Worm (Caenorhabditis elegans): Measurements from ENCODE around the gene daf-5.
"Not testable (repeated sequence)": the region's sequence is repeated elsewhere in the genome, so short reads cannot be mapped to it uniquely, and the experiment has no call there.

Gene daf-5

DNA sequence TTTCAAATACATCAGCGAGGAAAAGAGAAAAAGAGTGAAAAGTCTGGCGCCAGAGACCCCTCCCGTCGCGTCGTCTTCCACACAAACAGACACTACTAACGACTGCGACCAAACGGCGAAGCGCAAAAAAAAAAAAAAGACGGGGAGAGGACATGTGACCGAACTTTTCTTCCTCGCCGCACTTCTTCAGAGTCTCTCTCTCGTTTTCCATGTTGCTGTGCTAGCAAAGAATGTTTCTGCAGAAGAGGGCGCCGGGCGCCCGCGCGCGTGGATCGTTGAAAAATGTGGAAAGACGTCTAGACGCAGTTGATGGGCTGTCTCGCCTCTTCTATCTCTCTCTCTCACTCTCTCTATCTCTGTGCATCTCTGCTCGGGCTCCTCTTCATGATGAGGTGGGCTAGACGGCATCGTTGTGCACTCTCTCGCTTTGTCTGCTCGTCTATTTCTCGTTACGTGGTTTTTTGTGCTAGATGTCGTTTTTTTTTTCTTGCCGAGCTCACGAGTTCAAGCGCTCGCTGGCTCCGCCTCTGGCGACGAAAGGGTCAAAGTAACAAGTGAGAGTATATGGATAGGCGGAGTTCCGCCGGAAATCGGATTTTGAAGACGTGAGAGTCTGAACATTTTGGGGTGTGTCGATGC, 11.8 kb downstream of the daf-5 start:
- TF ChIP-seq W03F9.2 (tag; optimal IDR thresholded peaks at IDR 0.05) (peak; percentile 39), dao-5 (tag; optimal IDR thresholded peaks at IDR 0.05) (peak; percentile 19), him-1 (tag; optimal IDR thresholded peaks at IDR 0.05) (peak; percentile 91)

DNA sequence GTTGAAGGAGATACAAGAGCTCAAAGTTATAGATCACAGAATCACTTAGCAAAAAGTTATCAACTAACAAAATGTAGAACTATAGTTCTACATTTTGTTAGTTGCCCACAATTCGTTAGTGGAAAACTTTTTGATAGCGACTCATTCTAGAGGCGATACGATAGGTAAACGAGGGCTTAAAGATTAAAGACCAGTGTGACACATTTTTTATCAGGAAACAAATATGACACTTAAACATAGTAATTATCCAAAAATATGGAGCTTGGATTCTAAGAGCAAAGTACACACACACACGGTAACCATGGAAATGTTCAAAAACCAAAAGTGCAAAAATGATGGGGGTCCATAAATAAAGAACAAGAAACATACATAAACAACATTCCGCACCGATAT, 12.3 kb downstream of the daf-5 start:
- TF ChIP-seq dao-5 (tag; optimal IDR thresholded peaks at IDR 0.05) (no peak), W03F9.2 (tag; optimal IDR thresholded peaks at IDR 0.05) (no peak), him-1 (tag; optimal IDR thresholded peaks at IDR 0.05) (no peak)

DNA sequence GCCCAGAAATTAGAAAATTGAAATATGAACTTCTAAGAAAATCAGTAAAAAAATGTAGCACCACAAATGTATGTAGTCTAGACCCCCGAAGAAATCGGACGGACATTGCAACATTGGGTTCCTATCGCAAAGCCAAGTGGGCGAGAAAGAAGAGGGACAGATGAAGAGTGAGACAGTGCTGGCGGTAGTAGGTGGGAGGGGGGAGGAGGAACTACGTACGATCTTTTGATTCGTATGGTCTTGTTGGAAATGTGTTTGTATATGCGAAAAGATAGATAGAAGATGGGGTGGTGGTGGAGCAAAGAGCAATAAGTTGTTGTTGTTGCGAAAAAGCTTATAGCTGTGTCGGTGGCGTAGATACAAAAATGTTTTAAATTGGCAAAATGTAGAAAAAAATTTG, 13.8 kb downstream of the daf-5 start:
- no peak for TF ChIP-seq W03F9.2 (tag; optimal IDR thresholded peaks at IDR 0.05)

DNA sequence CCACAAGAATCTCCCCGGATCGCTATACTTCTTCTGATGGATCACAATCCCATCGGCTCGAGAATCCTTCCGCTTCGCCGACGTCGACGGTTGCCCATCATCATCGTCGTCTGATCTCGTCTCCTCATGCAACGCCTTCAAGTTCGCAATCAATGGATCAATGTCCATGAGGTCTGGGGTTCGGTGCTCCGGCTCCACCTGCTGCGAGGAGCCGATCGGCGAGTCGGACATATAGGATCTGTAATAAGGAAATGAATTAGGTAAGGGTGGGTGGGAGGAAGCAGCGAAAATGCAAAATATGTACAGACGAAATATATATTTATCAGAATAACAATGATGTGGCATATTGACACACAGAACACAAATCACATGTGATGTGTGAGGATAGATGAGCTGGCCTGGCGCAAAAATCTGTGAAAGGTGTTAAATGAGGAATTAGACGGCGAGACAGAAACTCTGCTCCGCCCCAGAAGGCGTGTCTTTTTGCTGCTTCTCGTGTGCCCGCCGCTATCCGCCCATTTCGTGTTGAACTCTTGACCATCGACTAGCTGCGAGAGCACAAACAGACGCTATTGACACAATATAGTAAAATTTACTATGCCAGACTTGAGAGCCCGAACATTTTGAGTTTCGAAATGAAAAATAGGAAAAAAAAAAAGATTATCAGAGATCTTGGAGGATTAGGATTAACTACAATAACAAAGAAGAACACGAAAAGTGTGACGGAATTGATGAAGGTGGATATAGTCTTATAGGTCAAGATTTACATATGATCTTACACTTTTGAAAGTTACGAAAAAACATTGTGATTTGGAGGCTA, 14.4 kb downstream of the daf-5 start:
- TF ChIP-seq W03F9.2 (tag; optimal IDR thresholded peaks at IDR 0.05) (no peak), him-1 (tag; optimal IDR thresholded peaks at IDR 0.05) (no peak), dao-5 (tag; optimal IDR thresholded peaks at IDR 0.05) (no peak)

DNA sequence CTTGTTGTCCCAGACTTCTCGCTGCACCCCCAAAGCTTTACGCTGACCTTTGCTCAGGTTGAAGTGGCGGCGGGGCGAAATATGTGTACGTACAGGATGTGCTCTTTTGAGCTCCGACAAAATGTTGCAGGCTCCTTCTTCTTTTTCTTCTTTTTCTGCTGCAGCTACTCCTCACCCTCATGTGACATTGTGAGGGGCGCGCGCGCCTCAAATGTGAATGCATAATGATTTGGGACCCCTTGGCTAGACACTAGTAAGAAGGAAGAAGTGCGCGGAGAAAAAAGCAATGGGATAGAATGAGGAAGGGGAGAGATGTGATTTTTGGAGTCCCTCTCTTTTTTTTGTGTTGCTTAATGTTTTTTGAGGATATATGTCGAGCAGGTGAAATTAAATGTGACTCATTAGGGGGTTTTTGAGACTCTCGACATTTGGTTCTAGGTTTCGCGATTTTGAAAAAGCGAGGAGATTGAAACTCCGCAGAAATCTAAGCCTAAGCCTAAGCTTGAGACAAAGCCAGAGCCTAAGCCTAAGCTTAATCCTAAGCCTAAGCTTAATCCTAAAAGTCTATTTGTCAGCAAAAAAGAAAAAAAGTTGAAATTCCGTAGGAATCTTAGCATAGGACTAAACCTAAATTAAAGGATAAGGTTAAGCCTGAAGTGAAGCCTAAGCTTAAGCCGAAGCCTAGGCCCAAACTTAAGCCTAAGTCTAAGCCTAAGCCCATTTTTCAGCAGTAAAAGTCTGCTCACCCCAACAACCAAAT, 15.2 kb downstream of the daf-5 start:
- TF ChIP-seq him-1 (tag; optimal IDR thresholded peaks at IDR 0.05): peak; percentile 55
- TF ChIP-seq W03F9.2 (tag; optimal IDR thresholded peaks at IDR 0.05): no peak

DNA sequence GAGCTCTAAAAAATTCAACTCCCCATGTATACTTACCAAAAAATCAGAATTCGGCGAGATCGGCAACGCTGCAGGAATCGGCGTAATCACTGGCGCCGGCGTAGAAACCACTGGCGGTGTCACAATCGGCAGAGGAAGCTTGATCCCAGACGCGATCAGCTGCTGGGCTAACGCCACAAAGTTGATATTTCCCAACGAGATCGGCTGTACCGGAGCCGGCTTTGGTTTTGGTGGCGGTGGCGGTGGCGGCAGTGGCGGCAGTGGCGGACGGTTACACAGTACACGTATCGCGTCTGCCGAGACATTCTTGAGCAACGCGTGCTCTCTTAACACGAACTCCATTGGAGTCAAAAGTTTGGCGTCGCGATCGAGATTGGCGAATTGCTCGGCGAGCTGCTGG, 17.5 kb downstream of the daf-5 start:
- TF ChIP-seq him-1 (tag; optimal IDR thresholded peaks at IDR 0.05): no peak
- no peak for TF ChIP-seq dao-5 (tag; optimal IDR thresholded peaks at IDR 0.05)
- TF ChIP-seq W03F9.2 (tag; optimal IDR thresholded peaks at IDR 0.05): no peak

DNA sequence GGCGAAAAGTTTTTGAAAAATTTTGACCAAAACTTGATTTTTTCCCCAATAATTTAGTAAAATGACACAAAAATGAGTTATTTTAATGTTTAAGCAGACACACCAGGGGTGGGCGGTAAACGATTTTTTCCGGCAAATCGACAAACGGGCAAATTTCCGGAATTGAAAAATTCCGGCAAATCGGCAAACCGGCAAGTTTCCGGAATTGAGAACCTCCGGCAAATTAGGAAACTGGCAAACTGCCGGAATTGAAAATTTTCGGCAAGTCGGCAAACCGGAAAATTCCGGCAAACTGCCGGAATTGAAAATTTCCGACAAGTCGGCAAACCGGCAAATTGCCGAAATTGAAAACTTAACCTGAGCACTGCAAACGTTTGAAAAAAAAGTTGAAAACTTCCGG, 19.4 kb downstream of the daf-5 start:
- TF ChIP-seq W03F9.2 (tag; optimal IDR thresholded peaks at IDR 0.05) (no peak), him-1 (tag; optimal IDR thresholded peaks at IDR 0.05) (peak; percentile 75)

DNA sequence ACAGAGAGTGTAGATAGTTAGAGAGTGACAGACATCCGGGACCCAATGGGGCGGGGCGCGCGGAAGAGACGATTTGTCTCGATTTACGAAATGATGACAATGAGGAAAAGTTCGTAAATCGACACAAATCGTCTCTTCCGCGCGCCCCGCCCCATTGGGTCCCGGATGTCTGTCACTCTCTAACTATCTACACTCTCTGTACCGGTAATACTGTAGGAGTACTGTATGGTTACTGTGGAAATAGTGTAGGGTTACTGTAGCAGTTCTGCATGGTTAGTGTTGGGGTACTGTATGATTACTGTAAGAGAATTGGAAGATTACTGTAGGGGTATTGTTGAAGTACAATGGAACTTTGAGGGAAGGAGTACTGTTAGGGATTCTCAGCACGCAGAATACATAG, 30.9 kb downstream of the daf-5 start, which contains the start of gene F01D5.10:
Gene F01D5.10 (minus strand): TSS at position 101 of the 400 bp plus-strand sequence.
- TF ChIP-seq him-1, dao-5, W03F9.2 (tag; optimal IDR thresholded peaks at IDR 0.05): not testable (repeated sequence)

DNA sequence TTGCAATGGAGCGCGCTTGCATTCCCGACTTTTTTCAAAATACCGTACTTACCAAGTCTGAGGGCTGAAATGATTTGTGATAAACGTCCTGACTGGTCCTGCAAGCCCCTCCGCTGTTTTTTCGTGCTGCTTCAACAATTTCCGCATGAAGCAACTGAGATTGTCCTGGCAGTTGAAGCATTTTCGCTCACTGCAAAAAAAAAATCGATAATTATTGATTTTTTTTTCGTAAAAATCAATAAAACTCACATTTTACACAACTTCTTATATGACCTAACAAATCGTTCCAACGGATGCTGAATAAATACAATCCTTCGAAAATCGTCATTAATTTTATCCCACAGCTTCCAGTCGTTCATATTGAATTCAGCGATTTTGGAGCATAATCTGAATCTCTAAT, 33.2 kb downstream of the daf-5 start:
- TF ChIP-seq him-1 (tag; optimal IDR thresholded peaks at IDR 0.05) (no peak), W03F9.2 (tag; optimal IDR thresholded peaks at IDR 0.05) (no peak), dao-5 (tag; optimal IDR thresholded peaks at IDR 0.05) (no peak)

DNA sequence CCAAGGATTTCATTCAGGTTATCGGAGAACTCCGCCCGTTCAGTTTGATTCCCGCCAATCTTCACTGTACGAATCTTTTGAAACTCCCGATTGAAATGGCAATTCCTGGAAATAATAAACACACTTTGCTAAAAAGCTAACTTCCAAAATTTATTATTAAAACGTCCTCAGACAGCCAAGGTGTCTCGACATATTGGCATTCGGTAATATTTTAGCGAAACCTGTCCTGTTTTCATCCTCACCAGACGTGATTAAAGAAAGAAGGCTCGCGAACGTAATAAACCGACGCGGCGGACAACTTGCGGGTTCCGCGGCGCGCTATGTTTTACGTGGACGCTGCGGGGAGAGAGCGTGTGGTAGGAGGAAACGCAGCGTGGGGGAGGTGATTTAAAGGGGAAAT, 33.9 kb downstream of the daf-5 start:
- no peak for TF ChIP-seq him-1 (tag; optimal IDR thresholded peaks at IDR 0.05)
- TF ChIP-seq W03F9.2 (tag; optimal IDR thresholded peaks at IDR 0.05): peak; percentile 61
- TF ChIP-seq dao-5 (tag; optimal IDR thresholded peaks at IDR 0.05): peak; percentile 45

DNA sequence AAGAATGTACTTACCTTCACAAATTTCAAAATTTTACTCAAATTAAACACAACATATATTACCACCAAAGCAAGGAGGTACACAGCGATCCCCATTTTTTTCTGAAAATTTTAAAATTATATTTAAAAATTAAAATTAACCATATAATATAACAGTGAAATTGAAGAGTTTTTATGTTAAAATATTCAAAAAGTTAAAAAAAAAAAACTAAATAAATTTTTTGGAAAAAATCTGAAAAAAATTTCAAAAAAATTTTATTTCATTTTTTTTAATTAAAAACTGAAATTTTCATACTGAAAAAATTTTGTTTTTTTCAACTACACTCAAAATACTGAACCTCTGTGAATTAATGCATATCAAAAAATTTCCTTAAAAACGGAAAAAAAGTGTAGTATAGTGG, 35.2 kb downstream of the daf-5 start, which contains the start of gene cyp-37A1:
Gene cyp-37A1 (minus strand): TSS at position 101 of the 400 bp plus-strand sequence.
- no peak for TF ChIP-seq dao-5 (tag; optimal IDR thresholded peaks at IDR 0.05)
- no peak for TF ChIP-seq him-1 (tag; optimal IDR thresholded peaks at IDR 0.05)
- TF ChIP-seq W03F9.2 (tag; optimal IDR thresholded peaks at IDR 0.05): no peak

DNA sequence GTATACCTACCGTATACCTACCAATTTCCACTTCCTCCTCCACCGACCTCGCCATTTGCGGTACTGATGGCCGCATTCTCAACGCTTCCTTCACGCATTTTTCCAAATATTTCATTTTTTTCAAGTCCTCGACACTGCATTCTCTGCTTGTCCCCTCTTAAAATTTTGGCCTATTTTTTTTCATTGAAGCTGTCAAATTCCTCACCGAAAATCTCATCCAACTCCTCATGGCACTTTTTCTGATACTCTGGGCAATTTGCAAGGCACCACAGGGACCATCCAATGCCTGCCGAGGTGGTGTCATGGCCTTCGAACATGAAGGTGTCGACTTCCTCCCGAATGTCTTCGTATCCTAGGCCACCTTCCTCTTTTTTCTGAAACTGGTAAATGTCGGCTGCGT, 37.5 kb downstream of the daf-5 start:
- TF ChIP-seq W03F9.2 (tag; optimal IDR thresholded peaks at IDR 0.05) (no peak), dao-5 (tag; optimal IDR thresholded peaks at IDR 0.05) (no peak)

DNA sequence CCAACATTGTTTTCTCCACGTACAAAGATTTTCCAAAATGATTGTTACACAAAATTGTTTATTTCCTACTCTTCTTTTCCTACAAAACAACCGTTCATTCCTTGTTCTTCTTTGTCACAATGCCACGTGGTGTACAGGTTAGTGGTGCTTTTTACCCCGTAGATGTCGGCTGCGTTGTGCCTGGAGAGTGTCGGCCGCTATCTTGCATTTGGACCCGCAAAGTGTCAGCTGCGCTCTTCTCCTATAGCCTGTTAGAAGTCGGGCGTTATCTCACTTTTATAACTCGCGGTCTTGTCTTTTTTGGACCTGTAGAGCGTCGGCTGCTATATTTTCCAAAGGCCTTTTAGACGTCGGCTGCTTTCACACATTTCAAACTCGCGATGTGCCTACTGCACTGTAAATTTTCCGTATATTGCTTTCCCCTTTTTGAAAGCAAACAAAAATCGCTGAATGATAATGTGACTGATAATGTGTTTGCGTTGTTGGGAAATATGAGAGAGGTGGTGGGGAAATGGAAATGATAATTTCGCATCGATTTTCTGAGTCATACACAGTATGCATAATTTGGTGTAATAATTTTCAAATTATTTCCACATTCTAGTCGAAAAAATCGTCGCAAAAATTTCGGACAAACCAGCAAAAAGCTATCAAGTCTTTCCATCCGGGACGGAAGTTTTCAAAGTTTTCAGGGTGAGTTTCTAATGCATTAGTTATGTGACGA, 41.3 kb downstream of the daf-5 start, which contains the start of gene F01D5.8:
Gene F01D5.8 (plus strand): TSS at position 51 of the 721 bp plus-strand sequence.
- TF ChIP-seq him-1 (tag; optimal IDR thresholded peaks at IDR 0.05) (no peak), dao-5 (tag; optimal IDR thresholded peaks at IDR 0.05) (no peak), W03F9.2 (tag; optimal IDR thresholded peaks at IDR 0.05) (no peak)
